Fruit fly (Drosophila melanogaster) whole organism, pupa: Measurements from ENCODE around the gene Atf3.

Experiments used
- CG10348 ChIP-seq: fragments of 200-800 bp; sonication (Bioruptor generic); IDR thresholded peaks from 2 replicates; pipeline ENCODE4 v1.3.6; 2022; ENCODE audit warnings: missing biosample characterization, missing genetic modification characterization
- CG12605 ChIP-seq: fragments of 200-800 bp; sonication (Bioruptor generic); IDR thresholded peaks from 2 replicates; pipeline ENCODE4 v1.3.6; 2022; ENCODE audit warnings: missing biosample characterization, missing genetic modification characterization
- CG13204 ChIP-seq: fragments of 200-800 bp; sonication (Bioruptor generic); optimal IDR thresholded peaks from 2 replicates; lab custom pipeline; 2018; ENCODE audit warnings: missing biosample characterization, mild to moderate bottlenecking, missing genetic modification characterization, moderate library complexity
- CG14655 ChIP-seq: fragments of 200-800 bp; sonication (Bioruptor generic); optimal IDR thresholded peaks from 3 replicates; lab custom pipeline; 2017; ENCODE audit warnings: mild to moderate bottlenecking, missing biosample characterization, missing genetic modification reagents, missing genetic modification characterization
- CG15710 ChIP-seq: fragments of 200-800 bp; sonication (Bioruptor generic); optimal IDR thresholded peaks from 2 replicates; lab custom pipeline; 2018; ENCODE audit warnings: missing biosample characterization, mild to moderate bottlenecking, missing genetic modification characterization, moderate library complexity
- CG17806 ChIP-seq: fragments of 200-800 bp; sonication (Bioruptor generic); optimal IDR thresholded peaks from 2 replicates; lab custom pipeline; 2018; ENCODE audit warnings: missing biosample characterization, mild to moderate bottlenecking, missing genetic modification characterization, moderate library complexity
- CG32121 ChIP-seq: fragments of 200-800 bp; sonication (Bioruptor generic); IDR thresholded peaks from 2 replicates; pipeline ENCODE4 v1.3.6; 2022; ENCODE audit warnings: missing biosample characterization, missing genetic modification characterization
- CG34367 ChIP-seq: fragments of 200-800 bp; sonication (Bioruptor generic); optimal IDR thresholded peaks from 2 replicates; lab custom pipeline; 2018; ENCODE audit warnings: missing biosample characterization, mild to moderate bottlenecking, missing genetic modification characterization
- CG4496 ChIP-seq: fragments of 200-800 bp; sonication (Bioruptor generic); IDR thresholded peaks from 3 replicates; pipeline ENCODE4 v1.3.6; 2022; ENCODE audit warnings: missing biosample characterization, missing genetic modification characterization
- CG8159 ChIP-seq: fragments of 200-800 bp; sonication (Bioruptor generic); optimal IDR thresholded peaks from 3 replicates; lab custom pipeline; 2018; ENCODE audit warnings: missing biosample characterization, mild to moderate bottlenecking, missing genetic modification characterization, moderate library complexity
- CG8301 ChIP-seq: fragments of 200-800 bp; sonication (Bioruptor generic); optimal IDR thresholded peaks from 2 replicates; lab custom pipeline; 2018; ENCODE audit warnings: missing biosample characterization, mild to moderate bottlenecking, missing genetic modification characterization
- CG9948 ChIP-seq: fragments of 200-800 bp; sonication (Bioruptor generic); optimal IDR thresholded peaks from 2 replicates; lab custom pipeline; 2018; ENCODE audit warnings: missing biosample characterization, mild to moderate bottlenecking, missing genetic modification characterization, moderate library complexity
- D1 ChIP-seq: fragments of 200-800 bp; sonication (Bioruptor generic); optimal IDR thresholded peaks from 2 replicates; lab custom pipeline; 2018; ENCODE audit warnings: missing biosample characterization, mild to moderate bottlenecking, missing genetic modification characterization, moderate library complexity
- EcR ChIP-seq: fragments of 200-800 bp; sonication (Bioruptor generic); optimal IDR thresholded peaks from 3 replicates; lab custom pipeline; 2019; ENCODE audit warnings: missing biosample characterization, missing genetic modification characterization, mild to moderate bottlenecking, moderate library complexity, missing genetic modification reagents
- Ets98B ChIP-seq: fragments of 200-800 bp; sonication (Bioruptor generic); IDR thresholded peaks from 2 replicates; pipeline ENCODE4 v1.3.6; 2022; ENCODE audit warnings: missing biosample characterization, missing genetic modification characterization
- Pif1A ChIP-seq: fragments of 200-800 bp; sonication (Bioruptor generic); optimal IDR thresholded peaks from 3 replicates; lab custom pipeline; 2016; ENCODE audit warnings: missing biosample characterization, missing genetic modification characterization
- Pif1B ChIP-seq: fragments of 200-800 bp; sonication (Bioruptor generic); optimal IDR thresholded peaks from 3 replicates; lab custom pipeline; 2016; ENCODE audit warnings: missing biosample characterization, missing genetic modification characterization
- Snoo ChIP-seq: fragments of 200-800 bp; sonication (Bioruptor generic); optimal IDR thresholded peaks from 3 replicates; lab custom pipeline; 2017; ENCODE audit warnings: missing biosample characterization, mild to moderate bottlenecking, missing genetic modification characterization, inconsistent platforms
- fd96Ca ChIP-seq: fragments of 200-800 bp; sonication (Bioruptor generic); IDR thresholded peaks from 3 replicates; pipeline ENCODE4 v1.3.6; 2022; ENCODE audit warnings: missing biosample characterization, missing genetic modification characterization
- gl ChIP-seq: fragments of 200-800 bp; sonication (Bioruptor generic); optimal IDR thresholded peaks from 2 replicates; lab custom pipeline; 2018; ENCODE audit warnings: missing biosample characterization, mild to moderate bottlenecking, missing genetic modification characterization
- rn ChIP-seq: fragments of 200-800 bp; sonication (Bioruptor generic); IDR thresholded peaks from 2 replicates; pipeline ENCODE4 v1.3.6; 2022; ENCODE audit warnings: missing biosample characterization, missing genetic modification characterization

Atf3 gene

dm6 chrX:1271080-1271479, 4.0 kb downstream of the Atf3 start:
- no peak for TF ChIP-seq CG17806 (tag; lab: Kevin White, UChicago)
- TF ChIP-seq CG10348 (GFP tag; lab: Robert Waterston, UW) = no peak
- peak; percentile 49 for TF ChIP-seq CG12605 (GFP tag; lab: Robert Waterston, UW)
- no peak for TF ChIP-seq Snoo (tag; lab: Kevin White, UChicago)
- TF ChIP-seq EcR (GFP tag; lab: Kevin White, UChicago) = no peak
- TF ChIP-seq fd96Ca (GFP tag; lab: Robert Waterston, UW) = no peak
- TF ChIP-seq CG4496 (GFP tag; lab: Robert Waterston, UW) = peak; percentile 25; the same call in 1 of the 3 replicates
- no peak for TF ChIP-seq CG13204
- TF ChIP-seq gl = no peak
- no peak for TF ChIP-seq CG8159
- no peak for TF ChIP-seq CG34367 (tag; lab: Kevin White, UChicago)
- no peak for TF ChIP-seq D1 (tag; lab: Kevin White, UChicago)
- no peak for TF ChIP-seq CG8301 (tag; lab: Kevin White, UChicago)

- peak; percentile 37; the same call in 1 of the 2 replicates for TF ChIP-seq CG32121 (GFP tag; lab: Robert Waterston, UW)
- peak; percentile 11 for TF ChIP-seq CG15710 (tag; lab: Kevin White, UChicago)
- no peak for TF ChIP-seq EcR (GFP tag; lab: Kevin White, UChicago)
- TF ChIP-seq D1 (tag; lab: Kevin White, UChicago) = no peak
- peak; percentile 41; the same call in 1 of the 3 replicates for TF ChIP-seq CG4496 (GFP tag; lab: Robert Waterston, UW)
- peak; percentile 23 for TF ChIP-seq Snoo (tag; lab: Kevin White, UChicago)
- no peak for TF ChIP-seq Pif1A (GFP tag; lab: Kevin White, UChicago)
- TF ChIP-seq Ets98B = no peak
- TF ChIP-seq fd96Ca (GFP tag; lab: Robert Waterston, UW) = 0 out of 3 replicates have a peak, but pooled peaks have one; percentile 14
- peak; percentile 19 for TF ChIP-seq CG8159
- no peak for TF ChIP-seq CG34367 (tag; lab: Kevin White, UChicago)
- peak; percentile 9 for TF ChIP-seq CG8301 (tag; lab: Kevin White, UChicago)
- TF ChIP-seq CG17806 (tag; lab: Kevin White, UChicago) = no peak
These were observed 4.4 kb downstream of the Atf3 start for dm6 chrX:1270655-1271054.

DNA sequence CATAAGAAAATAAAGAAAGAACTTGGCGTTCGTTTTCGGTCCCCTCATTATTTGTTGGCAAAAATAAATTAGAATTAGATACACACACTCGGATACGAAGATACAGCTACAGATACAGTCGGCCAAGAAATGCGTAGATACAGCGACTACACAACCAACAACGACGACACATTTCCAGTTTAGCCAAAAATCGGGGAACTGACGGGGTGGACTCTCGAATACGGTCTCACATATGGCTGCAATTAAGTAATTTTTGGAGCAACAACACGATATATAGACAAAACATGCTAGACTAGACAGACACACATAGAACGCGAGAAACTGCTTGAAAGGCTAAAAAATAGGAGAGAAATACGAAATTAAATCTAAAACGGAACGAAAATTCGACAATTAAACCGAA, 4.9 kb downstream of the Atf3 start:
- TF ChIP-seq CG9948 (tag; lab: Kevin White, UChicago) = no peak
- TF ChIP-seq CG15710 (tag; lab: Kevin White, UChicago) = no peak
- TF ChIP-seq Pif1B = no peak
- no peak for TF ChIP-seq CG34367 (tag; lab: Kevin White, UChicago)
- no peak for TF ChIP-seq CG32121 (GFP tag; lab: Robert Waterston, UW)
- no peak for TF ChIP-seq CG12605 (GFP tag; lab: Robert Waterston, UW)

DNA sequence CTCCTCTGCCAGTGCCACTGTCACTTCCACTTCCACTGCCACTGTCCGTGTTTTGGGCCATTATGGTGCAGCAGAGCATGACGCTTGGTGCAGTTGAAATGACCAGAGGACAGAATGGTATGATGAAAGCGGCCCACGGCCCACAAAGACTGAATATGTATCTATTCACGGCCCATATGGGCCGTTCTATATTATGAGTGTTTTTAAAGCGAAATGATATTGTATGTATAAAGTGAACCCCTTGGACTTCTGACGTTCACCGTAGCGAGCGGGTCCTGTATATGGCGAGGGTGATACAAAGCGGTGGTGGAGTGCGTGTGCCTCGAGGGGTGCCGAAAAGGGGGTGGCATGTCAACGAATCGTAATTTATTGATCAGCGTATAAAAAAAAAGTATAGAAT, 5.4 kb downstream of the Atf3 start:
- TF ChIP-seq CG4496 (GFP tag; lab: Robert Waterston, UW) (0 out of 3 replicates have a peak, but pooled peaks have one; percentile 35), EcR (GFP tag; lab: Kevin White, UChicago) (no peak), CG32121 (GFP tag; lab: Robert Waterston, UW) (0 out of 2 replicates have a peak, but pooled peaks have one; percentile 47)
- TF ChIP-seq, all 21 proteins: peak for 2

- TF ChIP-seq CG13204 (no peak), CG9948 (tag; lab: Kevin White, UChicago) (no peak), CG32121 (GFP tag; lab: Robert Waterston, UW) (no peak), CG15710 (tag; lab: Kevin White, UChicago) (no peak), D1 (tag; lab: Kevin White, UChicago) (no peak), gl (no peak), Snoo (tag; lab: Kevin White, UChicago) (no peak), CG10348 (GFP tag; lab: Robert Waterston, UW) (no peak), CG17806 (tag; lab: Kevin White, UChicago) (no peak), Pif1A (GFP tag; lab: Kevin White, UChicago) (no peak), CG8159 (no peak), Pif1B (no peak), fd96Ca (GFP tag; lab: Robert Waterston, UW) (no peak), CG8301 (tag; lab: Kevin White, UChicago) (no peak), rn (GFP tag; lab: Robert Waterston, UW) (no peak), CG34367 (tag; lab: Kevin White, UChicago) (no peak), CG14655 (GFP tag; lab: Kevin White, UChicago) (no peak)
These were observed 7.5 kb downstream of the Atf3 start for dm6 chrX:1267625-1268024.

- no peak for TF ChIP-seq CG13204
- TF ChIP-seq CG15710 (tag; lab: Kevin White, UChicago) = no peak
- TF ChIP-seq Pif1A (GFP tag; lab: Kevin White, UChicago) = no peak
- TF ChIP-seq CG8159 = no peak
- no peak for TF ChIP-seq CG8301 (tag; lab: Kevin White, UChicago)
- TF ChIP-seq CG10348 (GFP tag; lab: Robert Waterston, UW) = no peak
- TF ChIP-seq D1 (tag; lab: Kevin White, UChicago) = no peak
- TF ChIP-seq CG17806 (tag; lab: Kevin White, UChicago) = no peak
- TF ChIP-seq gl = no peak
- no peak for TF ChIP-seq EcR (GFP tag; lab: Kevin White, UChicago)
- TF ChIP-seq Pif1B = no peak
- TF ChIP-seq CG9948 (tag; lab: Kevin White, UChicago) = no peak
- TF ChIP-seq CG4496 (GFP tag; lab: Robert Waterston, UW) = no peak
These were observed 10.5 kb downstream of the Atf3 start for dm6 chrX:1264547-1264946.
